Fruit fly (Drosophila melanogaster): ENCODE data around the gene CG9173.
"Not testable (repeated sequence)": the region's sequence is repeated elsewhere in the genome, so short reads cannot be mapped to it uniquely, and the experiment has no call there.

The CG9173 gene

dm6 chr3L:1424488-1424887, 1.2 kb upstream of the CG9173 start:
- TF ChIP-seq CG17801 (GFP tag; optimal IDR thresholded peaks at IDR 0.05; ENCODE audit: partially characterized antibody) = no peak

- no peak for TF ChIP-seq CG17801 (GFP tag; optimal IDR thresholded peaks at IDR 0.05; ENCODE audit: partially characterized antibody)
Observed at dm6 chr3L:1420950-1421349, 2.3 kb downstream of the CG9173 start.

- no peak for TF ChIP-seq CG17801 (GFP tag; optimal IDR thresholded peaks at IDR 0.05; ENCODE audit: partially characterized antibody)
Observed at dm6 chr3L:1419929-1420328, 3.3 kb downstream of the CG9173 start.

dm6 chr3L:1418821-1419220, 4.5 kb downstream of the CG9173 start:
- no peak for TF ChIP-seq CG17801 (GFP tag; optimal IDR thresholded peaks at IDR 0.05; ENCODE audit: partially characterized antibody)

- no peak for TF ChIP-seq CG17801 (GFP tag; optimal IDR thresholded peaks at IDR 0.05; ENCODE audit: partially characterized antibody)
Observed at dm6 chr3L:1417898-1418297, 5.4 kb downstream of the CG9173 start.

- TF ChIP-seq CG17801 (GFP tag; optimal IDR thresholded peaks at IDR 0.05; ENCODE audit: partially characterized antibody) = no peak
Observed at dm6 chr3L:1415931-1416330, 7.3 kb downstream of the CG9173 start, which contains the start of gene FucTD. TSS of gene FucTD (plus strand) at chr3L:1416231.

- TF ChIP-seq CG17801 (GFP tag; optimal IDR thresholded peaks at IDR 0.05; ENCODE audit: partially characterized antibody) = no peak
Observed at dm6 chr3L:1414032-1414431, 9.2 kb downstream of the CG9173 start.

- TF ChIP-seq CG17801 (GFP tag; optimal IDR thresholded peaks at IDR 0.05; ENCODE audit: partially characterized antibody) = no peak
Observed at dm6 chr3L:1410369-1411107, 12.7 kb downstream of the CG9173 start, which contains the start of gene CG9168. TSS of gene CG9168 (plus strand) at chr3L:1411057.

dm6 chr3L:1408093-1408492, 15.2 kb downstream of the CG9173 start:
- no peak for TF ChIP-seq CG17801 (GFP tag; optimal IDR thresholded peaks at IDR 0.05; ENCODE audit: partially characterized antibody)

dm6 chr3L:1404549-1404948, 18.7 kb downstream of the CG9173 start:
- TF ChIP-seq CG17801 (GFP tag; optimal IDR thresholded peaks at IDR 0.05; ENCODE audit: partially characterized antibody) = no peak

dm6 chr3L:1402152-1402551, 21.1 kb downstream of the CG9173 start:
- no peak for TF ChIP-seq CG17801 (GFP tag; optimal IDR thresholded peaks at IDR 0.05; ENCODE audit: partially characterized antibody)

dm6 chr3L:1401364-1401978, 21.8 kb downstream of the CG9173 start:
- no peak for TF ChIP-seq CG17801 (GFP tag; optimal IDR thresholded peaks at IDR 0.05; ENCODE audit: partially characterized antibody)

- TF ChIP-seq CG17801 (GFP tag; optimal IDR thresholded peaks at IDR 0.05; ENCODE audit: partially characterized antibody) = not testable (repeated sequence)
Observed at dm6 chr3L:1398286-1398685, 25.0 kb downstream of the CG9173 start, which contains the start of gene CG32320. TSS of gene CG32320 (plus strand) at chr3L:1398586.

dm6 chr3L:1394463-1394862, 28.8 kb downstream of the CG9173 start:
- TF ChIP-seq CG17801 (GFP tag; optimal IDR thresholded peaks at IDR 0.05; ENCODE audit: partially characterized antibody) = no peak

dm6 chr3L:1391993-1392952, 31.0 kb downstream of the CG9173 start:
- TF ChIP-seq CG17801 (GFP tag; optimal IDR thresholded peaks at IDR 0.05; ENCODE audit: partially characterized antibody) = no peak
